Fruit fly (Drosophila melanogaster) whole organism, prepupa: Measurements from ENCODE around the gene CG31675.

Experiments used
- CG11294 ChIP-seq: fragments of 200-800 bp; sonication (Bioruptor generic); IDR thresholded peaks from 2 replicates; pipeline ENCODE4 v1.3.6; 2022; ENCODE audit warnings: missing biosample characterization, missing genetic modification characterization
- CG9139 ChIP-seq: fragments of 200-800 bp; sonication (Bioruptor generic); optimal IDR thresholded peaks from 3 replicates; lab custom pipeline; 2017; ENCODE audit warnings: missing biosample characterization, mild to moderate bottlenecking, missing genetic modification characterization
- Sox14 ChIP-seq: fragments of 200-800 bp; sonication (Bioruptor generic); optimal IDR thresholded peaks from 3 replicates; lab custom pipeline; 2016; ENCODE audit warnings: missing biosample characterization, missing genetic modification characterization
- pdm3 ChIP-seq: fragments of 200-800 bp; sonication (Bioruptor generic); optimal IDR thresholded peaks from 3 replicates; lab custom pipeline; 2016; ENCODE audit warnings: missing biosample characterization, missing genetic modification characterization

DNA sequence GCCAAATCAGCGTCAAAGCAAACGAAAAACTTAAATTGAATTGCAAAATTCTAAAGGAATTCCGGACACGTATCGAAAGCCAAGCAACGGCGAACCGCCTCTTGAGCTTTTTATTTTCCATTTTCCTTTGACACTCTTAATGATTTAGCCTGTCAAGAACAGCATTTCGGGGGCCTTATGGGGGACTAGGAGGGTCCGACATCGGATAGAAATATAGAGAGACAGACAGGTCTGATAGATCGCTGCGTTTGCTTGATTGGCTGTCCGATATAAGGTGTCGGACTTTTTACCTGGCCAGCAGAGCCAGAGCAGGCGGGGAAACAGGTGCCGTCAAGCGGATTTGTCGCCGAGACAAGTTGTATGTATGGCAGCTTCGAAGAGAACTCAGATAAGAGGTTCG lies 36.8 kb downstream of the CG31675 start:
- TF ChIP-seq Sox14 (GFP tag; lab: Kevin White, UChicago) (no peak), CG9139 (GFP tag; lab: Kevin White, UChicago) (no peak), CG11294 (GFP tag; lab: Robert Waterston, UW) (no peak), pdm3 (GFP tag; lab: Kevin White, UChicago) (no peak)
